Worm (Caenorhabditis elegans) whole organism, L1 larva: ENCODE results near the gene W03G11.3.
A peak's percentile ranks its signal among the peaks of the same experiment; 100 is the strongest.

Experiments used
- C16A3.4 ChIP-seq: fragments of 150-350 bp; optimal IDR thresholded peaks from 2 replicates; lab custom pipeline; 2014; ENCODE audit warnings: missing biosample characterization, missing genetic modification characterization
- Y116A8C.19 ChIP-seq: sonication (generic microtip); optimal IDR thresholded peaks from 2 replicates; lab custom pipeline; 2016; ENCODE audit warnings: missing compliant biosample characterization, missing genetic modification characterization, borderline replicate concordance
- aha-1 ChIP-seq: fragments of 150-350 bp; optimal IDR thresholded peaks from 2 replicates; lab custom pipeline; 2014; ENCODE audit warnings: missing biosample characterization, missing genetic modification characterization
- aly-2 ChIP-seq: fragments of 150-350 bp; optimal IDR thresholded peaks from 2 replicates; lab custom pipeline; 2014; ENCODE audit warnings: missing biosample characterization, missing genetic modification characterization
- blmp-1 ChIP-seq: fragments of 150-350 bp; optimal IDR thresholded peaks from 2 replicates; lab custom pipeline; 2014; ENCODE audit warnings: missing biosample characterization, missing genetic modification characterization
- ceh-63 ChIP-seq: fragments of 200-800 bp; sonication (Bioruptor generic); optimal IDR thresholded peaks from 2 replicates; lab custom pipeline; 2018; ENCODE audit warnings: mild to moderate bottlenecking, missing genetic modification characterization, missing compliant biosample characterization
- efl-1 ChIP-seq, 4 experiments: fragments of 150-350 bp; optimal IDR thresholded peaks in 3 of 4; peaks in 1 of 4; 1 replicate in 1 of 4; 2 replicates in 3 of 4; lab custom pipeline; 2014; ENCODE audit warnings: missing biosample characterization in 2 of 4, missing genetic modification characterization in 2 of 4, missing genetic modification reagents in 2 of 4
- egl-13 ChIP-seq: sonication (generic microtip); optimal IDR thresholded peaks from 2 replicates; lab custom pipeline; 2016; ENCODE audit warnings: missing genotype, missing genetic modification reagents, missing genetic modification characterization, missing compliant biosample characterization
- elt-2 ChIP-seq: sonication (generic microtip); optimal IDR thresholded peaks from 2 replicates; lab custom pipeline; 2016; ENCODE audit warnings: missing genetic modification characterization, mild to moderate bottlenecking, inconsistent platforms, missing compliant biosample characterization, missing genetic modification reagents
- fkh-4 ChIP-seq: sonication (generic microtip); optimal IDR thresholded peaks from 2 replicates; lab custom pipeline; 2016; ENCODE audit warnings: missing compliant biosample characterization, missing genetic modification characterization, borderline replicate concordance
- hlh-4 ChIP-seq: sonication (generic microtip); optimal IDR thresholded peaks from 2 replicates; lab custom pipeline; 2016; ENCODE audit warnings: mild to moderate bottlenecking, missing genetic modification characterization, missing compliant biosample characterization
- hpl-2 ChIP-seq: fragments of 150-350 bp; optimal IDR thresholded peaks from 2 replicates; lab custom pipeline; 2014; ENCODE audit warnings: missing biosample characterization, missing genetic modification reagents, missing genetic modification characterization
- irx-1 ChIP-seq: sonication (generic microtip); optimal IDR thresholded peaks from 2 replicates; lab custom pipeline; 2016; ENCODE audit warnings: missing genetic modification characterization, missing compliant biosample characterization
- isw-1 ChIP-seq: fragments of 200-800 bp; sonication (Bioruptor generic); IDR thresholded peaks from 2 replicates; pipeline ENCODE4 v1.3.6; 2022; ENCODE audit warnings: missing genetic modification characterization, missing compliant biosample characterization
- lin-35 ChIP-seq, 2 experiments: fragments of 150-350 bp; optimal IDR thresholded peaks; 2 replicates each; lab custom pipeline; 2014; ENCODE audit warnings: missing biosample characterization in 2 of 2, missing genetic modification characterization in 2 of 2, missing genetic modification reagents in 2 of 2
- lsy-2 ChIP-seq, 2 experiments: fragments of 150-350 bp; optimal IDR thresholded peaks; 2 replicates each; lab custom pipeline; 2014; ENCODE audit warnings: missing biosample characterization in 2 of 2, missing genetic modification characterization in 2 of 2
- mab-9 ChIP-seq: fragments of 200-800 bp; sonication (Bioruptor generic); IDR thresholded peaks from 2 replicates; pipeline ENCODE4 v1.3.6; 2022; ENCODE audit warnings: missing genetic modification reagents, missing genetic modification characterization, missing compliant biosample characterization
- mef-2 ChIP-seq: fragments of 150-350 bp; optimal IDR thresholded peaks from 2 replicates; lab custom pipeline; 2014; ENCODE audit warnings: missing biosample characterization, missing genetic modification characterization
- mep-1 ChIP-seq: fragments of 150-350 bp; optimal IDR thresholded peaks from 2 replicates; lab custom pipeline; 2014; ENCODE audit warnings: missing biosample characterization, missing genetic modification characterization
- nhr-12 ChIP-seq: sonication (generic microtip); optimal IDR thresholded peaks from 2 replicates; lab custom pipeline; 2017; ENCODE audit warnings: missing biosample characterization, missing genetic modification characterization
- nhr-19 ChIP-seq: fragments of 200-800 bp; sonication (Bioruptor generic); conservative IDR thresholded peaks from 2 replicates; pipeline ENCODE4 v1.3.6; 2022; ENCODE audit warnings: missing genetic modification characterization, missing compliant biosample characterization
- nhr-20 ChIP-seq: sonication (generic microtip); optimal IDR thresholded peaks from 2 replicates; lab custom pipeline; 2016; ENCODE audit warnings: mild to moderate bottlenecking, missing genetic modification characterization, missing compliant biosample characterization
- nhr-237 ChIP-seq: fragments of 150-350 bp; optimal IDR thresholded peaks from 2 replicates; lab custom pipeline; 2014; ENCODE audit warnings: missing biosample characterization, missing genetic modification characterization
- nhr-28 ChIP-seq: fragments of 150-350 bp; optimal IDR thresholded peaks from 2 replicates; lab custom pipeline; 2014; ENCODE audit warnings: missing biosample characterization, missing genetic modification characterization
- nhr-71 ChIP-seq: sonication (generic microtip); optimal IDR thresholded peaks from 2 replicates; lab custom pipeline; 2016; ENCODE audit warnings: mild to moderate bottlenecking, missing genetic modification characterization, moderate library complexity, missing compliant biosample characterization
- nhr-76 ChIP-seq: sonication (generic microtip); optimal IDR thresholded peaks from 2 replicates; lab custom pipeline; 2017; ENCODE audit warnings: missing biosample characterization, missing genetic modification characterization
- nhr-84 ChIP-seq: sonication (generic microtip); optimal IDR thresholded peaks from 2 replicates; lab custom pipeline; 2017; ENCODE audit warnings: missing biosample characterization, missing genetic modification characterization
- nhr-85 ChIP-seq: sonication (generic microtip); peaks from one replicate; lab custom pipeline; 2016; ENCODE audit warnings: missing genetic modification characterization, inconsistent platforms, missing compliant biosample characterization
- nhr-90 ChIP-seq: sonication (generic microtip); optimal IDR thresholded peaks from 2 replicates; lab custom pipeline; 2016; ENCODE audit warnings: mild to moderate bottlenecking, missing genetic modification characterization, missing compliant biosample characterization; ENCODE audit not compliant: poor library complexity
- pag-3 ChIP-seq: sonication (generic microtip); optimal IDR thresholded peaks from 2 replicates; lab custom pipeline; 2017; ENCODE audit warnings: missing genetic modification characterization, mild to moderate bottlenecking, missing compliant biosample characterization, antibody characterized with exemption, borderline replicate concordance; ENCODE audit not compliant: insufficient read depth
- pqm-1 ChIP-seq: sonication (generic microtip); optimal IDR thresholded peaks from 3 replicates; lab custom pipeline; 2017; ENCODE audit warnings: missing biosample characterization, missing genetic modification characterization
- rnt-1 ChIP-seq: sonication (generic microtip); optimal IDR thresholded peaks from 2 replicates; lab custom pipeline; 2016; ENCODE audit warnings: mild to moderate bottlenecking, missing genetic modification characterization, moderate library complexity, missing compliant biosample characterization
- snpc-4 ChIP-seq: fragments of 150-350 bp; optimal IDR thresholded peaks from 2 replicates; lab custom pipeline; 2014; ENCODE audit warnings: missing biosample characterization, missing genetic modification characterization
- snu-23 ChIP-seq: sonication (generic microtip); optimal IDR thresholded peaks from 2 replicates; lab custom pipeline; 2016; ENCODE audit warnings: missing genetic modification characterization, missing compliant biosample characterization
- sox-4 ChIP-seq: sonication (generic microtip); optimal IDR thresholded peaks from 2 replicates; lab custom pipeline; 2016; ENCODE audit warnings: missing genetic modification characterization, missing compliant biosample characterization
- swsn-7 ChIP-seq: sonication (generic microtip); optimal IDR thresholded peaks from 2 replicates; lab custom pipeline; 2016; ENCODE audit warnings: missing genetic modification characterization, missing compliant biosample characterization
- unc-130 ChIP-seq: fragments of 150-350 bp; optimal IDR thresholded peaks from 2 replicates; lab custom pipeline; 2017; ENCODE audit warnings: missing biosample characterization, missing genetic modification characterization, inconsistent platforms
- unc-30 ChIP-seq: sonication (generic microtip); optimal IDR thresholded peaks from 2 replicates; lab custom pipeline; 2017; ENCODE audit warnings: missing biosample characterization, missing genetic modification characterization
- unc-62 ChIP-seq: fragments of 150-350 bp; optimal IDR thresholded peaks from 2 replicates; lab custom pipeline; 2014; ENCODE audit warnings: missing biosample characterization, missing genetic modification reagents, missing genetic modification characterization
- unc-86 ChIP-seq: sonication (generic microtip); optimal IDR thresholded peaks from 2 replicates; lab custom pipeline; 2016; ENCODE audit warnings: missing genetic modification characterization, missing compliant biosample characterization
- vab-15 ChIP-seq: sonication (generic microtip); optimal IDR thresholded peaks from 2 replicates; lab custom pipeline; 2017; ENCODE audit warnings: missing genotype, mild to moderate bottlenecking, missing genetic modification characterization, missing compliant biosample characterization
- zip-4 ChIP-seq: fragments of 200-800 bp; sonication (Bioruptor generic); optimal IDR thresholded peaks from 2 replicates; lab custom pipeline; 2018; ENCODE audit warnings: mild to moderate bottlenecking, missing genetic modification characterization, moderate library complexity, missing compliant biosample characterization

W03G11.3 gene

ce11 chrX:12145919-12146318 lies 42.3 kb upstream of the W03G11.3 start:
- TF ChIP-seq egl-13 (tag; lab: Kevin White, UChicago) (no peak), blmp-1 (tag; lab: Kevin White, UChicago) (peak; percentile 8), fkh-4 (tag; lab: Kevin White, UChicago) (no peak), lsy-2 (tag; optimal IDR thresholded peaks at IDR 0.05; lab: Kevin White, UChicago) (no peak), Y116A8C.19 (tag; lab: Kevin White, UChicago) (no peak), hpl-2 (no peak)

ce11 chrX:12143693-12144092 lies 40.1 kb upstream of the W03G11.3 start, which contains the start of gene M153.5:
Gene M153.5 (plus strand): TSS chrX:12143993.
- TF ChIP-seq nhr-84 (tag; lab: Kevin White, UChicago): no peak
- no peak for TF ChIP-seq irx-1 (tag; lab: Kevin White, UChicago)
- no peak for TF ChIP-seq aly-2 (tag; lab: Kevin White, UChicago)
- no peak for TF ChIP-seq snpc-4 (tag; lab: Kevin White, UChicago)
- no peak for TF ChIP-seq pqm-1
- no peak for TF ChIP-seq lin-35 (GFP tag; optimal IDR thresholded peaks at IDR 0.05; lab: Kevin White, UChicago)
- TF ChIP-seq unc-130 (tag; lab: Kevin White, UChicago): no peak
- TF ChIP-seq aha-1 (tag; lab: Kevin White, UChicago): no peak
- TF ChIP-seq pag-3 (tag; lab: Kevin White, UChicago): no peak
- TF ChIP-seq mef-2 (tag; lab: Kevin White, UChicago): no peak
- no peak for TF ChIP-seq C16A3.4 (tag; lab: Kevin White, UChicago)
- TF ChIP-seq fkh-4 (tag; lab: Kevin White, UChicago): no peak

- TF ChIP-seq hlh-4 (tag; lab: Kevin White, UChicago) (no peak), nhr-237 (no peak), snu-23 (no peak), nhr-20 (tag; lab: Kevin White, UChicago) (no peak), aha-1 (tag; lab: Kevin White, UChicago) (no peak), zip-4 (no peak), nhr-71 (tag; lab: Kevin White, UChicago) (no peak), swsn-7 (tag; lab: Kevin White, UChicago) (no peak), ceh-63 (GFP tag; lab: Kevin White, UChicago) (no peak), nhr-90 (tag; lab: Kevin White, UChicago) (no peak), nhr-76 (tag; lab: Kevin White, UChicago) (no peak), elt-2 (tag; lab: Kevin White, UChicago) (no peak), rnt-1 (tag; lab: Kevin White, UChicago) (no peak), nhr-85 (tag; lab: Kevin White, UChicago) (no peak), unc-30 (tag; lab: Kevin White, UChicago) (no peak), snpc-4 (tag; lab: Kevin White, UChicago) (no peak), isw-1 (GFP tag; lab: Robert Waterston, UW) (no peak)
Measured at ce11 chrX:12142569-12142968, 39.0 kb upstream of the W03G11.3 start, which contains the start of gene M153.3. Gene M153.3 (plus strand): TSS chrX:12142869.

ce11 chrX:12141051-12141450 lies 37.4 kb upstream of the W03G11.3 start, which contains the start of gene lyst-1:
Gene lyst-1 (minus strand): TSS chrX:12141151.
- no peak for TF ChIP-seq mep-1 (tag; lab: Kevin White, UChicago)
- no peak for TF ChIP-seq nhr-19
- no peak for TF ChIP-seq blmp-1 (tag; lab: Kevin White, UChicago)
- TF ChIP-seq pag-3 (tag; lab: Kevin White, UChicago): no peak
- no peak for TF ChIP-seq unc-62 (GFP tag; lab: Kevin White, UChicago)
- TF ChIP-seq nhr-28 (tag; lab: Kevin White, UChicago): no peak
- no peak for TF ChIP-seq efl-1 (optimal IDR thresholded peaks at IDR 0.05; lab: Kevin White, UChicago)
- no peak for TF ChIP-seq efl-1 (GFP tag; optimal IDR thresholded peaks at IDR 0.05 in 1 of 2; lab: Kevin White, UChicago)
- no peak for TF ChIP-seq unc-86 (tag; lab: Kevin White, UChicago)
- TF ChIP-seq hpl-2: no peak
- no peak for TF ChIP-seq vab-15 (tag; lab: Kevin White, UChicago)
- TF ChIP-seq nhr-12 (tag; lab: Kevin White, UChicago): no peak
- TF ChIP-seq swsn-7 (tag; lab: Kevin White, UChicago): no peak
- TF ChIP-seq mab-9 (GFP tag; lab: Robert Waterston, UW): no peak
- no peak for TF ChIP-seq unc-130 (tag; lab: Kevin White, UChicago)
- TF ChIP-seq sox-4 (tag; lab: Kevin White, UChicago): no peak
